Fruit fly (Drosophila melanogaster): Measurements from ENCODE around the gene INPP5E.

The INPP5E gene

dm6 chr3L:12266343-12267287 is 10.8 kb upstream of the INPP5E start, which contains the start of gene app (continued):
- 0 out of 3 replicates have a peak, but pooled peaks have one; percentile 59 for TF ChIP-seq CG11560 (tag; IDR thresholded peaks at IDR 0.05)
- no peak for TF ChIP-seq lov (optimal IDR thresholded peaks at IDR 0.05)
- TF ChIP-seq lov (GFP tag; IDR thresholded peaks at IDR 0.05), result peak; percentile 86
- TF ChIP-seq CG4424 (GFP tag; optimal IDR thresholded peaks at IDR 0.05), result peak; percentile 72
- no peak for TF ChIP-seq yki (optimal IDR thresholded peaks at IDR 0.05)
- TF ChIP-seq CG11695 (GFP tag; IDR thresholded peaks at IDR 0.05), result peak; percentile 91
- peak; percentile 77; the same call in 1 of the 3 replicates for TF ChIP-seq CG2199 (GFP tag; IDR thresholded peaks at IDR 0.05)
- peak; percentile 69 for TF ChIP-seq gro (GFP tag; optimal IDR thresholded peaks at IDR 0.05)
- peak in 1 of 2 experiments; percentile 75 for TF ChIP-seq insv (GFP tag; optimal IDR thresholded peaks at IDR 0.05)
- no peak; the same call in 1 of the 2 replicates for TF ChIP-seq amos (GFP tag; IDR thresholded peaks at IDR 0.05; ENCODE audit: partially characterized antibody)
- peak; percentile 76 for TF ChIP-seq fd64A (GFP tag; optimal IDR thresholded peaks at IDR 0.05)
- no peak for TF ChIP-seq dan (GFP tag; IDR thresholded peaks at IDR 0.05)
- peak; percentile 9 for TF ChIP-seq bigmax (GFP tag; optimal IDR thresholded peaks at IDR 0.05)
- TF ChIP-seq wor (GFP tag; IDR thresholded peaks at IDR 0.05), result peak; percentile 81
- TF ChIP-seq seq (GFP tag; IDR thresholded peaks at IDR 0.05), result peak; percentile 78
- TF ChIP-seq ham (GFP tag; IDR thresholded peaks at IDR 0.05), result peak; percentile 35; the same call in 1 of the 2 replicates
- TF ChIP-seq CG17612 (GFP tag; IDR thresholded peaks at IDR 0.05), result peak; percentile 70
- peak; percentile 72 for TF ChIP-seq jumu (GFP tag; optimal IDR thresholded peaks at IDR 0.05)
- TF ChIP-seq Fer3 (tag; optimal IDR thresholded peaks at IDR 0.05), result peak; percentile 89
- peak; percentile 81 for TF ChIP-seq danr (GFP tag; IDR thresholded peaks at IDR 0.05)
- peak; percentile 70 for TF ChIP-seq Deaf1 (tag; optimal IDR thresholded peaks at IDR 0.05)
- TF ChIP-seq zf30C (GFP tag; optimal IDR thresholded peaks at IDR 0.05), result no peak
- TF ChIP-seq D19A (tag; optimal IDR thresholded peaks at IDR 0.05), result peak; percentile 76
- peak; percentile 74; the same call in 1 of the 2 replicates for TF ChIP-seq sim (GFP tag; IDR thresholded peaks at IDR 0.05)
- TF ChIP-seq zen2 (GFP tag; IDR thresholded peaks at IDR 0.05; ENCODE audit: partially characterized antibody), result no peak
- TF ChIP-seq Optix (GFP tag; IDR thresholded peaks at IDR 0.05), result peak; percentile 92
- TF ChIP-seq HLH3B (GFP tag; IDR thresholded peaks at IDR 0.05), result peak; percentile 94
- peak; percentile 78 for TF ChIP-seq bowl (GFP tag; IDR thresholded peaks at IDR 0.05)
- TF ChIP-seq CG8290 (GFP tag; optimal IDR thresholded peaks at IDR 0.05), result peak; percentile 49
- TF ChIP-seq CG8290 (tag; optimal IDR thresholded peaks at IDR 0.05), result peak in 1 of 2 experiments; percentile 89
- TF ChIP-seq NK7.1 (GFP tag; optimal IDR thresholded peaks at IDR 0.05), result peak; percentile 48
- TF ChIP-seq CG6765 (GFP tag; optimal IDR thresholded peaks at IDR 0.05), result peak; percentile 88
- TF ChIP-seq Max (GFP tag; optimal IDR thresholded peaks at IDR 0.05), result peak; percentile 77
- TF ChIP-seq CG16815 (GFP tag; optimal IDR thresholded peaks at IDR 0.05), result peak; percentile 74
- TF ChIP-seq CG3995 (GFP tag; optimal IDR thresholded peaks at IDR 0.05), result peak; percentile 55
- peak; percentile 75 for TF ChIP-seq CG10274 (GFP tag; optimal IDR thresholded peaks at IDR 0.05)
- TF ChIP-seq HLH4C (GFP tag; IDR thresholded peaks at IDR 0.05; ENCODE audit: partially characterized antibody), result 0 out of 3 replicates have a peak, but pooled peaks have one; percentile 13
- TF ChIP-seq tio (GFP tag; optimal IDR thresholded peaks at IDR 0.05), result peak; percentile 83
- TF ChIP-seq H15 (GFP tag; IDR thresholded peaks at IDR 0.05), result peak; percentile 89
- TF ChIP-seq pnt (GFP tag; optimal IDR thresholded peaks at IDR 0.05), result peak; percentile 63
- TF ChIP-seq CG10366 (GFP tag; IDR thresholded peaks at IDR 0.05), result peak; percentile 87
- peak; percentile 83 for TF ChIP-seq CG17385 (GFP tag; optimal IDR thresholded peaks at IDR 0.05)
- TF ChIP-seq ranshi (GFP tag; IDR thresholded peaks at IDR 0.05), result peak; percentile 86
- peak; percentile 81 for TF ChIP-seq CG30403 (GFP tag; optimal IDR thresholded peaks at IDR 0.05)
- peak; percentile 60 for TF ChIP-seq CG3838 (GFP tag; optimal IDR thresholded peaks at IDR 0.05)
- TF ChIP-seq ara (GFP tag; IDR thresholded peaks at IDR 0.05), result peak; percentile 95
- TF ChIP-seq Hey (tag; optimal IDR thresholded peaks at IDR 0.05), result peak; percentile 79
- TF ChIP-seq bsh (GFP tag; optimal IDR thresholded peaks at IDR 0.05), result peak; percentile 63 to 83
- peak; percentile 68 for TF ChIP-seq crc (GFP tag; optimal IDR thresholded peaks at IDR 0.05)
- TF ChIP-seq CG5245 (GFP tag; optimal IDR thresholded peaks at IDR 0.05), result peak; percentile 53

Measured in whole organism, embryonic.